Worm (Caenorhabditis elegans) whole organism, young adult: ENCODE measurements around the gene B0496.6.

Source experiments
- C06A6.2 ChIP-seq: fragments of 200-800 bp; sonication (Bioruptor generic); conservative IDR thresholded peaks from 2 replicates; pipeline ENCODE4 v1.3.6; 2022; ENCODE audit warnings: missing genetic modification characterization, missing compliant biosample characterization
- F10E7.11 ChIP-seq: sonication (generic microtip); optimal IDR thresholded peaks from 2 replicates; lab custom pipeline; 2017; ENCODE audit warnings: mild to moderate bottlenecking, missing genetic modification characterization, moderate library complexity, missing compliant biosample characterization
- F37B4.10 ChIP-seq: fragments of 200-800 bp; sonication (Bioruptor generic); IDR thresholded peaks from 2 replicates; pipeline ENCODE4 v1.3.6; 2022; ENCODE audit warnings: missing genetic modification characterization, missing compliant biosample characterization
- K11D2.4 ChIP-seq: fragments of 200-800 bp; sonication (Bioruptor generic); IDR thresholded peaks from 2 replicates; pipeline ENCODE4 v1.3.6; 2022; ENCODE audit warnings: missing genetic modification reagents, missing genetic modification characterization, missing compliant biosample characterization
- T07F8.4 ChIP-seq: sonication (generic microtip); optimal IDR thresholded peaks from 2 replicates; lab custom pipeline; 2016; ENCODE audit warnings: mild to moderate bottlenecking, missing genetic modification characterization, moderate library complexity, missing compliant biosample characterization
- Y56A3A.18 ChIP-seq: fragments of 200-800 bp; sonication (Bioruptor generic); IDR thresholded peaks from 2 replicates; pipeline ENCODE4 v1.3.6; 2022; ENCODE audit warnings: missing genetic modification reagents, missing genetic modification characterization, missing compliant biosample characterization
- aptf-2 ChIP-seq: fragments of 200-800 bp; sonication (Bioruptor generic); conservative IDR thresholded peaks from 2 replicates; pipeline ENCODE4 v1.3.6; 2022; ENCODE audit warnings: missing genetic modification reagents, missing genetic modification characterization, missing compliant biosample characterization
- attf-3 ChIP-seq: fragments of 200-800 bp; sonication (Bioruptor generic); conservative IDR thresholded peaks from 2 replicates; pipeline ENCODE4 v1.3.6; 2022; ENCODE audit warnings: missing genetic modification reagents, missing genetic modification characterization, missing compliant biosample characterization
- ccch-3 ChIP-seq: fragments of 200-800 bp; sonication (Bioruptor generic); optimal IDR thresholded peaks from 2 replicates; lab custom pipeline; 2018; ENCODE audit warnings: mild to moderate bottlenecking, missing genetic modification characterization, missing compliant biosample characterization
- cebp-1 ChIP-seq, 2 experiments: fragments of 200-800 bp in 1 of 2; sonication (Bioruptor generic) in 1 of 2; sonication (generic microtip) in 1 of 2; IDR thresholded peaks in 1 of 2; optimal IDR thresholded peaks in 1 of 2; 2 replicates each; pipeline versions ENCODE4 v1.3.6 to Lab custom; 2017 to 2022; ENCODE audit warnings: missing compliant biosample characterization in 2 of 2, missing genetic modification characterization in 2 of 2, mild to moderate bottlenecking in 1 of 2, missing genetic modification reagents in 1 of 2, moderate library complexity in 1 of 2
- ceh-40 ChIP-seq: fragments of 200-800 bp; sonication (Bioruptor generic); IDR thresholded peaks from 2 replicates; pipeline ENCODE4 v1.3.6; 2022; ENCODE audit warnings: missing genetic modification characterization, missing compliant biosample characterization
- ceh-91 ChIP-seq: fragments of 200-800 bp; sonication (Bioruptor generic); IDR thresholded peaks from 2 replicates; pipeline ENCODE4 v1.3.6; 2022; ENCODE audit warnings: missing genetic modification reagents, missing genetic modification characterization, missing compliant biosample characterization
- dpl-1 ChIP-seq: fragments of 150-350 bp; optimal IDR thresholded peaks from 2 replicates; lab custom pipeline; 2014; ENCODE audit warnings: missing biosample characterization, missing genetic modification reagents, missing genetic modification characterization
- ets-4 ChIP-seq: fragments of 200-800 bp; sonication (Bioruptor generic); optimal IDR thresholded peaks from 2 replicates; lab custom pipeline; 2018; ENCODE audit warnings: mild to moderate bottlenecking, missing genetic modification characterization, missing compliant biosample characterization
- fkh-3 ChIP-seq: sonication (generic microtip); optimal IDR thresholded peaks from 2 replicates; lab custom pipeline; 2016; ENCODE audit warnings: mild to moderate bottlenecking, missing genetic modification characterization, missing compliant biosample characterization
- hlh-26 ChIP-seq: fragments of 200-800 bp; sonication (Bioruptor generic); conservative IDR thresholded peaks from 2 replicates; pipeline ENCODE4 v1.3.6; 2022; ENCODE audit warnings: missing genetic modification reagents, missing genetic modification characterization, missing compliant biosample characterization
- lag-1 ChIP-seq: fragments of 200-800 bp; sonication (Bioruptor generic); IDR thresholded peaks from 2 replicates; pipeline ENCODE4 v1.3.6; 2022; ENCODE audit warnings: missing genetic modification reagents, missing genetic modification characterization, missing compliant biosample characterization
- madf-10 ChIP-seq: sonication (generic microtip); optimal IDR thresholded peaks from 2 replicates; lab custom pipeline; 2016; ENCODE audit warnings: mild to moderate bottlenecking, missing genetic modification characterization, missing compliant biosample characterization
- mel-28 ChIP-seq: sonication (generic microtip); optimal IDR thresholded peaks from 2 replicates; lab custom pipeline; 2016; ENCODE audit warnings: borderline replicate concordance, mild to moderate bottlenecking, missing genetic modification characterization, missing compliant biosample characterization
- nhr-120 ChIP-seq: fragments of 200-800 bp; sonication (Bioruptor generic); IDR thresholded peaks from 2 replicates; pipeline ENCODE4 v1.3.6; 2022; ENCODE audit warnings: missing genetic modification characterization, missing compliant biosample characterization
- rcor-1 ChIP-seq: fragments of 200-800 bp; sonication (Bioruptor generic); IDR thresholded peaks from 2 replicates; pipeline ENCODE4 v1.3.6; 2022; ENCODE audit warnings: missing genetic modification reagents, missing genetic modification characterization, missing compliant biosample characterization
- rpc-1 ChIP-seq, 2 experiments: fragments of 150-350 bp in 1 of 2; sonication (generic microtip) in 1 of 2; optimal IDR thresholded peaks; 2 replicates each; lab custom pipeline; 2014 to 2018; ENCODE audit warnings: missing biosample characterization in 1 of 2, missing genetic modification characterization in 1 of 2, missing genetic modification reagents in 1 of 2, missing genotype in 1 of 2
- sea-2 ChIP-seq: fragments of 200-800 bp; sonication (Bioruptor generic); IDR thresholded peaks from 2 replicates; pipeline ENCODE4 v1.3.6; 2022; ENCODE audit warnings: missing genetic modification characterization, missing compliant biosample characterization
- snpc-1.1 ChIP-seq: sonication (generic microtip); optimal IDR thresholded peaks from 2 replicates; lab custom pipeline; 2017; ENCODE audit warnings: missing genetic modification characterization, mild to moderate bottlenecking, missing compliant biosample characterization, antibody characterized with exemption, moderate library complexity, missing genotype, missing genetic modification reagents; ENCODE audit not compliant: insufficient read depth
- snpc-4 ChIP-seq, 5 experiments: fragments of 150-350 bp in 1 of 5; sonication (generic microtip) in 4 of 5; optimal IDR thresholded peaks; 2 replicates each; lab custom pipeline; 2014 to 2018; ENCODE audit warnings: missing genetic modification characterization in 5 of 5, missing biosample characterization in 3 of 5, antibody characterized with exemption in 2 of 5, mild to moderate bottlenecking in 2 of 5, missing compliant biosample characterization in 2 of 5, missing genotype in 2 of 5, moderate library complexity in 2 of 5, missing genetic modification reagents in 1 of 5
- sptf-2 ChIP-seq: fragments of 200-800 bp; sonication (Bioruptor generic); optimal IDR thresholded peaks from 2 replicates; lab custom pipeline; 2018; ENCODE audit warnings: mild to moderate bottlenecking, missing genetic modification characterization, missing compliant biosample characterization
- tbp1 ChIP-seq: fragments of 200-800 bp; sonication (Bioruptor generic); optimal IDR thresholded peaks from 2 replicates; lab custom pipeline; 2018; ENCODE audit warnings: mild to moderate bottlenecking, missing genetic modification characterization, missing compliant biosample characterization
- tlf-1 ChIP-seq: fragments of 200-800 bp; sonication (Bioruptor generic); optimal IDR thresholded peaks from 2 replicates; lab custom pipeline; 2018; ENCODE audit warnings: mild to moderate bottlenecking, missing genetic modification characterization, missing compliant biosample characterization
- ztf-22 ChIP-seq: fragments of 200-800 bp; sonication (Bioruptor generic); optimal IDR thresholded peaks from 2 replicates; lab custom pipeline; 2018; ENCODE audit warnings: mild to moderate bottlenecking, missing genetic modification characterization, moderate library complexity, missing compliant biosample characterization
- ztf-25 ChIP-seq: fragments of 200-800 bp; sonication (Bioruptor generic); IDR thresholded peaks from 2 replicates; pipeline ENCODE4 v1.3.6; 2022; ENCODE audit warnings: missing genetic modification reagents, missing genetic modification characterization, missing compliant biosample characterization
- ztf-26 ChIP-seq: sonication (generic microtip); optimal IDR thresholded peaks from 2 replicates; lab custom pipeline; 2017; ENCODE audit warnings: missing genetic modification characterization, missing compliant biosample characterization
- ztf-6 ChIP-seq: fragments of 200-800 bp; sonication (Bioruptor generic); IDR thresholded peaks from 2 replicates; pipeline ENCODE4 v1.3.6; 2022; ENCODE audit warnings: missing genetic modification reagents, missing genetic modification characterization, missing compliant biosample characterization

Gene B0496.6

DNA sequence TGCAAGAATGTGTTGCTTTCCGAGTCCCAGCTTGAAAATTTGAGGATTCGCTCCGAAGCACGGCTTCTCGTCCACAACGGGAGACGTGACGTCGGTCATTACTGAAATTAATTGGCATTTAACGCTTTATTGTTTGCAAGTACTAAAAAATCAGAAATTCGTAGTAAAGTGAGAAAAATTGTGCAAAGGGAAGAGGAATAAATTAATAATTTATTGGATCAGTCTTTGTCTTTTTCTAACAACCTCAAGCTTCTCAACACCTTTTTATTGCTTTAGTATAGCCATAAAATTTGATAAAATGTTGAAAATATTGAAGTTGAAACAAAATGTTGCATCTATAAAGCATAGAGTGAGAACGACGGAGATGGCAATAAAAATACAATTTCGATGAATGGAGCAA lies 32.4 kb downstream of the B0496.6 start, which contains the start of gene tes-1:
tes-1 (minus strand) TSS at position 101 of the 400 bp plus-strand sequence.
- TF ChIP-seq rcor-1 (GFP tag; lab: Robert Waterston, UW) (no peak), snpc-1.1 (tag; lab: Kevin White, UChicago) (no peak), cebp-1 (GFP tag; IDR thresholded peaks at IDR 0.05; lab: Robert Waterston, UW) (no peak), cebp-1 (tag; optimal IDR thresholded peaks at IDR 0.05; lab: Kevin White, UChicago) (no peak), F37B4.10 (GFP tag; lab: Robert Waterston, UW) (no peak), ceh-40 (GFP tag; lab: Robert Waterston, UW) (no peak), sea-2 (no peak), Y56A3A.18 (GFP tag; lab: Robert Waterston, UW) (no peak), nhr-120 (GFP tag; lab: Robert Waterston, UW) (no peak), madf-10 (tag; lab: Kevin White, UChicago) (no peak), rpc-1 (optimal IDR thresholded peaks at IDR 0.05; lab: Kevin White, UChicago) (no peak), rpc-1 (tag; optimal IDR thresholded peaks at IDR 0.05; lab: Kevin White, UChicago) (no peak), ccch-3 (GFP tag; lab: Kevin White, UChicago) (no peak), sptf-2 (GFP tag; lab: Kevin White, UChicago) (no peak), T07F8.4 (tag; lab: Kevin White, UChicago) (no peak)

DNA sequence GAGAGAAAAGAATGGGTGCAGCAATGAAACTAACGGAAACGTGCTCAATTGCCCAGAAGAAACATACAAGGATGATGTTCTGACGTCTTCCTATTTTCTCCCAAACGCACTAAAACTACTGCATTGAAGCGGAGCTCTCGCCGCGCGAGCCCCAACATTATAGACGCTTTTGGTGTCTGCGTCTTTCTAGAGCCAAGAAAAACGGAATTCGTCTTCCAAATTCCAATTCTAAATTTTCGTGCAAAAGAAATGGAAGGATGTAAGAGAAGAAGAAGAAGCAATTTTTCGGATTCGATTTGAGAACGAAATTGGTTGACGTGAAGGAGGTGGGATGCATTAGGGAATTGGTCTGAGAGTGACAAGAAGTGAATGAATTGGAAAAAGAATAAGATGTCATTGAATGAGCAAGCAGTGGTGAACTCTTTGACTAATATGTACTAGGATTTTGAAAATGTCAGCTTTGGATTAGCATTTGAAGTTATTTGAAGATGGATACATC lies 34.8 kb downstream of the B0496.6 start:
- no peak for TF ChIP-seq F10E7.11 (tag; lab: Kevin White, UChicago)

DNA sequence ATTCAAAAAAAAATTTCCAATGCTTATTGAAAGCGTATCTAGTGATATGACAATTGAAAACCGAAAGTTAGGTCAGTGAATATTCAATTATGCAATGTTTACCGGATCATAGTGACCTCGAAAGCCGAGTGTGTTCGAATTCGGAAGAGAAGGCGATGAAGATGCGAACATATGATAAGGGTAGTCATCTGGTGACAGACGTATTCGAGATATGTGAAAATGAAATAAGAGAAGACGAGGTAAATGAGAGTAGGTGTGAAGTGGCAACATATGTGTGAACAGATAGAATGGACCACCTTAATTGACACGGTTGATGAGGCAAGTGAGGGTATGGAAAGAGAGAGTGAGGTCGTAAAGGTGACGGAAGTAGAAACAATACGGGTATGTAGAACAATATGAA lies 36.0 kb downstream of the B0496.6 start:
- TF ChIP-seq hlh-26 (GFP tag; lab: Robert Waterston, UW) (no peak), ztf-26 (tag; lab: Kevin White, UChicago) (no peak), snpc-4 (GFP tag; optimal IDR thresholded peaks at IDR 0.05; lab: Kevin White, UChicago) (no peak), snpc-4 (tag; optimal IDR thresholded peaks at IDR 0.05; lab: Kevin White, UChicago) (no peak), attf-3 (GFP tag; lab: Robert Waterston, UW) (no peak), ztf-22 (GFP tag; lab: Kevin White, UChicago) (no peak)

DNA sequence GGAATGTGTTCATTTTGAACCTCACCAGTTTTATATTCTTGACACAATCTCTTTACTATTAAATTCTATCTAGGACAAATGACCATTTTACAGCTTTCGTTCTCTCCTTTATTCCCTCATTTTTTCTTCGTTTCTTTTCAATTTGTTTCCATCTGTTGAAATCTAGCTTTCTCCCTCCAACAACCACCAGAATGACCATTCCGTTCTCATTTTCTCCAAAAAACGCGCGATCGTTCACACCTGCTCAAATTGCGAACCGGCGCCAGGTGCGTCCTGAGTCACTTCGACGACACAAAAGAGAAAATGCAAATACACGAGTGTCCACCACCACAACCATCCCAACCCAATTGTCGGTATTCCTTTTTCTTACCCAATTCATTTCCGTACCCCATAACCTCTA lies 37.3 kb downstream of the B0496.6 start, which contains the start of gene F13B6.1:
F13B6.1 (plus strand) TSS at position 301 of the 400 bp plus-strand sequence.
- TF ChIP-seq ets-4 (GFP tag; lab: Kevin White, UChicago), result no peak
- TF ChIP-seq tlf-1 (GFP tag; lab: Kevin White, UChicago), result no peak
- TF ChIP-seq aptf-2 (GFP tag; lab: Robert Waterston, UW), result no peak
- TF ChIP-seq ceh-91, result no peak
- no peak for TF ChIP-seq K11D2.4
- TF ChIP-seq ztf-6 (GFP tag; lab: Robert Waterston, UW), result no peak
- no peak for TF ChIP-seq lag-1 (GFP tag; lab: Robert Waterston, UW)
- TF ChIP-seq tbp1 (GFP tag; lab: Kevin White, UChicago), result no peak
- no peak for TF ChIP-seq ztf-25 (GFP tag; lab: Robert Waterston, UW)
- no peak for TF ChIP-seq mel-28 (tag; lab: Kevin White, UChicago)
- no peak for TF ChIP-seq C06A6.2 (GFP tag; lab: Robert Waterston, UW)
- no peak for TF ChIP-seq fkh-3 (tag; lab: Kevin White, UChicago)
- TF ChIP-seq dpl-1 (GFP tag; lab: Kevin White, UChicago), result no peak
- TF ChIP-seq, all 124 proteins: peak for 0
